Worm (Caenorhabditis elegans) whole organism, L3 larva: ENCODE measurements around the gene alx-1.

Experiments
- fos-1 ChIP-seq: fragments of 150-350 bp; optimal IDR thresholded peaks from 2 replicates; lab custom pipeline; 2014; ENCODE audit warnings: missing biosample characterization, missing genetic modification characterization
- nhr-23 ChIP-seq: fragments of 150-350 bp; optimal IDR thresholded peaks from 2 replicates; lab custom pipeline; 2014; ENCODE audit warnings: missing biosample characterization, missing genetic modification reagents, missing genetic modification characterization

- TF ChIP-seq nhr-23 (tag; lab: Kevin White, UChicago) (no peak), fos-1 (tag; lab: Kevin White, UChicago) (no peak)
Observed at ce11 chrIII:9912998-9913397, 44.2 kb upstream of the alx-1 start.
